Fruit fly (Drosophila melanogaster) whole organism, embryonic: ENCODE results near the gene Nost.
A peak's percentile ranks its signal among the peaks of the same experiment; 100 is the strongest.

Experiments
- ATbp ChIP-seq: fragments of 200-800 bp; sonication (Bioruptor generic); optimal IDR thresholded peaks from 2 replicates; lab custom pipeline; 2017; ENCODE audit warnings: missing biosample characterization, mild to moderate bottlenecking, missing genetic modification characterization, missing genetic modification reagents
- Antp ChIP-seq: fragments of 200-800 bp; sonication (Bioruptor generic); optimal IDR thresholded peaks from 3 replicates; lab custom pipeline; 2016; ENCODE audit warnings: missing biosample characterization, missing genetic modification characterization
- CG10366 ChIP-seq: fragments of 200-800 bp; sonication (Bioruptor generic); IDR thresholded peaks from 2 replicates; pipeline ENCODE4 v1.3.6; 2022; ENCODE audit warnings: missing biosample characterization, missing genetic modification characterization
- CG11456 ChIP-seq: fragments of 200-800 bp; sonication (Bioruptor generic); IDR thresholded peaks from 3 replicates; pipeline ENCODE4 v1.3.6; 2022; ENCODE audit warnings: missing biosample characterization, missing genetic modification characterization
- CG11504 ChIP-seq: fragments of 200-800 bp; sonication (Bioruptor generic); optimal IDR thresholded peaks from 3 replicates; lab custom pipeline; 2019; ENCODE audit warnings: missing biosample characterization, mild to moderate bottlenecking, missing genetic modification characterization, moderate library complexity
- CG13775 ChIP-seq: fragments of 200-800 bp; sonication (Bioruptor generic); optimal IDR thresholded peaks from 3 replicates; lab custom pipeline; 2017; ENCODE audit warnings: missing biosample characterization, mild to moderate bottlenecking, missing genetic modification characterization
- CG14965 ChIP-seq: fragments of 200-800 bp; sonication (Bioruptor generic); optimal IDR thresholded peaks from 2 replicates; lab custom pipeline; 2016; ENCODE audit warnings: missing biosample characterization, missing genetic modification characterization, borderline replicate concordance
- CG16779 ChIP-seq: fragments of 200-800 bp; sonication (Bioruptor generic); IDR thresholded peaks from 2 replicates; pipeline ENCODE4 v1.3.6; 2022; ENCODE audit warnings: missing biosample characterization, missing genetic modification characterization
- CG2678 ChIP-seq: fragments of 200-800 bp; sonication (Bioruptor generic); optimal IDR thresholded peaks from 3 replicates; lab custom pipeline; 2019; ENCODE audit warnings: missing biosample characterization, mild to moderate bottlenecking, missing genetic modification characterization, moderate library complexity
- CG30431 ChIP-seq: fragments of 200-800 bp; sonication (Bioruptor generic); optimal IDR thresholded peaks from 2 replicates; lab custom pipeline; 2017; ENCODE audit warnings: missing biosample characterization, missing genetic modification characterization
- CG3281 ChIP-seq: fragments of 200-800 bp; sonication (Bioruptor generic); optimal IDR thresholded peaks from 3 replicates; lab custom pipeline; 2017; ENCODE audit warnings: missing biosample characterization, mild to moderate bottlenecking, missing genetic modification characterization
- CG3407 ChIP-seq: fragments of 200-800 bp; sonication (Bioruptor generic); optimal IDR thresholded peaks from 2 replicates; lab custom pipeline; 2018; ENCODE audit warnings: missing biosample characterization, mild to moderate bottlenecking, missing genetic modification characterization
- CG3847 ChIP-seq: fragments of 200-800 bp; sonication (Bioruptor generic); IDR thresholded peaks from 2 replicates; pipeline ENCODE4 v1.3.6; 2022; ENCODE audit warnings: missing biosample characterization, missing genetic modification characterization
- CG4328 ChIP-seq: fragments of 200-800 bp; sonication (Bioruptor generic); optimal IDR thresholded peaks from 3 replicates; lab custom pipeline; 2017; ENCODE audit warnings: missing biosample characterization, missing genetic modification reagents, missing genetic modification characterization
- CG7357 ChIP-seq: fragments of 200-800 bp; sonication (Bioruptor generic); IDR thresholded peaks from 3 replicates; pipeline ENCODE4 v1.3.6; 2022; ENCODE audit warnings: missing biosample characterization, missing genetic modification characterization
- CG7839 ChIP-seq: fragments of 200-800 bp; sonication (Bioruptor generic); optimal IDR thresholded peaks from 3 replicates; lab custom pipeline; 2018; ENCODE audit warnings: missing biosample characterization, mild to moderate bottlenecking, missing genetic modification characterization, moderate library complexity
- CG8089 ChIP-seq: fragments of 200-800 bp; sonication (Bioruptor generic); optimal IDR thresholded peaks from 3 replicates; lab custom pipeline; 2016; ENCODE audit warnings: missing biosample characterization, missing genetic modification characterization
- CG8290 ChIP-seq, 3 experiments: fragments of 200-800 bp; sonication (Bioruptor generic); optimal IDR thresholded peaks; 2 replicates each; lab custom pipeline; 2016 to 2019; ENCODE audit warnings: missing biosample characterization in 3 of 3, missing genetic modification characterization in 3 of 3, mild to moderate bottlenecking in 2 of 3, moderate library complexity in 1 of 3
- CG8944 ChIP-seq: fragments of 200-800 bp; sonication (Bioruptor generic); optimal IDR thresholded peaks from 3 replicates; lab custom pipeline; 2016; ENCODE audit warnings: missing biosample characterization, missing genetic modification characterization
- CoRest ChIP-seq: fragments of 200-800 bp; sonication (Bioruptor generic); optimal IDR thresholded peaks from 3 replicates; lab custom pipeline; 2018; ENCODE audit warnings: missing biosample characterization, mild to moderate bottlenecking, missing genetic modification characterization, moderate library complexity
- Dek ChIP-seq: fragments of 200-800 bp; sonication (Bioruptor generic); optimal IDR thresholded peaks from 3 replicates; lab custom pipeline; 2019; ENCODE audit warnings: missing biosample characterization, mild to moderate bottlenecking, missing genetic modification characterization, moderate library complexity
- Fer1 ChIP-seq: fragments of 200-800 bp; sonication (Bioruptor generic); optimal IDR thresholded peaks from 2 replicates; lab custom pipeline; 2017; ENCODE audit warnings: missing biosample characterization, mild to moderate bottlenecking, missing genetic modification characterization
- H15 ChIP-seq: fragments of 200-800 bp; sonication (Bioruptor generic); IDR thresholded peaks from 3 replicates; pipeline ENCODE4 v1.3.6; 2022; ENCODE audit warnings: missing biosample characterization, missing genetic modification characterization
- HHEX ChIP-seq: fragments of 200-800 bp; sonication (Bioruptor generic); optimal IDR thresholded peaks from 3 replicates; lab custom pipeline; 2017; ENCODE audit warnings: missing biosample characterization, mild to moderate bottlenecking, missing genetic modification characterization, missing genetic modification reagents
- HmgZ ChIP-seq: fragments of 200-800 bp; sonication (Bioruptor generic); optimal IDR thresholded peaks from 2 replicates; lab custom pipeline; 2018; ENCODE audit warnings: missing biosample characterization, mild to moderate bottlenecking, missing genetic modification characterization
- Hsf ChIP-seq: fragments of 200-800 bp; sonication (Bioruptor generic); optimal IDR thresholded peaks from 3 replicates; lab custom pipeline; 2016; ENCODE audit warnings: missing biosample characterization, missing genetic modification characterization
- MBD-R2 ChIP-seq: fragments of 200-800 bp; sonication (Bioruptor generic); IDR thresholded peaks from 2 replicates; pipeline ENCODE4 v1.3.6; 2022; ENCODE audit warnings: missing biosample characterization, missing genetic modification characterization
- Ptx1 ChIP-seq: fragments of 200-800 bp; sonication (Bioruptor generic); IDR thresholded peaks from 2 replicates; pipeline ENCODE4 v1.3.6; 2022; ENCODE audit warnings: missing biosample characterization, missing genetic modification characterization
- Sin3A ChIP-seq: fragments of >200 bp; optimal IDR thresholded peaks from 2 replicates; lab custom pipeline; 2018
- Sox102F ChIP-seq: fragments of 200-800 bp; sonication (Bioruptor generic); optimal IDR thresholded peaks from 2 replicates; lab custom pipeline; 2018; ENCODE audit warnings: missing biosample characterization, mild to moderate bottlenecking, missing genetic modification characterization, moderate library complexity
- Xrp1 ChIP-seq: fragments of 200-800 bp; sonication (Bioruptor generic); IDR thresholded peaks from 2 replicates; pipeline ENCODE4 v1.3.6; 2022; ENCODE audit warnings: missing biosample characterization, missing genetic modification characterization
- az2 ChIP-seq: fragments of 200-800 bp; sonication (Bioruptor generic); optimal IDR thresholded peaks from 3 replicates; lab custom pipeline; 2016; ENCODE audit warnings: missing biosample characterization, missing genetic modification characterization
- bab2 ChIP-seq: fragments of 200-800 bp; sonication (Bioruptor generic); optimal IDR thresholded peaks from 2 replicates; lab custom pipeline; 2016; ENCODE audit warnings: missing biosample characterization, missing genetic modification characterization
- cad ChIP-seq: fragments of >200 bp; optimal IDR thresholded peaks from 2 replicates; lab custom pipeline; 2017; ENCODE audit warnings: missing biosample characterization, missing genetic modification characterization
- dmrt99B ChIP-seq: fragments of 200-800 bp; sonication (Bioruptor generic); optimal IDR thresholded peaks from 2 replicates; lab custom pipeline; 2018; ENCODE audit warnings: missing biosample characterization, mild to moderate bottlenecking, missing genetic modification characterization, moderate library complexity
- dpn ChIP-seq, 2 experiments: fragments of 200-800 bp; sonication (Bioruptor generic); optimal IDR thresholded peaks; 3 replicates each; lab custom pipeline; 2016; ENCODE audit warnings: missing biosample characterization in 2 of 2, missing genetic modification characterization in 2 of 2
- dysf ChIP-seq: fragments of 200-800 bp; sonication (Bioruptor generic); IDR thresholded peaks from 3 replicates; pipeline ENCODE4 v1.3.6; 2022; ENCODE audit warnings: missing biosample characterization, missing genetic modification characterization
- gce ChIP-seq: fragments of 200-800 bp; sonication (Bioruptor generic); IDR thresholded peaks from 3 replicates; pipeline ENCODE4 v1.3.6; 2022; ENCODE audit warnings: missing biosample characterization, missing genetic modification characterization
- jumu ChIP-seq: fragments of 200-800 bp; sonication (Bioruptor generic); optimal IDR thresholded peaks from 3 replicates; lab custom pipeline; 2016; ENCODE audit warnings: missing biosample characterization, missing genetic modification characterization
- lab ChIP-seq: fragments of 200-800 bp; sonication (Bioruptor generic); optimal IDR thresholded peaks from 3 replicates; lab custom pipeline; 2017; ENCODE audit warnings: missing biosample characterization, missing genetic modification characterization, mild to moderate bottlenecking, moderate library complexity, missing genetic modification reagents
- lola ChIP-seq, 3 experiments: fragments of >200 bp in 2 of 3; fragments of 200-800 bp in 1 of 3; sonication (Bioruptor generic) in 1 of 3; optimal IDR thresholded peaks; 2 replicates each; lab custom pipeline; 2017 to 2019; ENCODE audit warnings: missing biosample characterization in 3 of 3, missing genetic modification characterization in 3 of 3, mild to moderate bottlenecking in 1 of 3, moderate library complexity in 1 of 3
- pb ChIP-seq: fragments of 200-800 bp; sonication (Bioruptor generic); optimal IDR thresholded peaks from 3 replicates; lab custom pipeline; 2016; ENCODE audit warnings: missing biosample characterization, missing genetic modification characterization
- phol ChIP-seq: fragments of 200-800 bp; sonication (Bioruptor generic); optimal IDR thresholded peaks from 3 replicates; lab custom pipeline; 2018; ENCODE audit warnings: missing biosample characterization, mild to moderate bottlenecking, missing genetic modification characterization, moderate library complexity
- row ChIP-seq: fragments of 200-800 bp; sonication (Bioruptor generic); IDR thresholded peaks from 3 replicates; pipeline ENCODE4 v1.3.6; 2022; ENCODE audit warnings: missing biosample characterization, missing genetic modification characterization
- sens-2 ChIP-seq: fragments of 200-800 bp; sonication (Bioruptor generic); IDR thresholded peaks from 2 replicates; pipeline ENCODE4 v1.3.6; 2022; ENCODE audit warnings: missing biosample characterization, missing genetic modification characterization
- sisA ChIP-seq: fragments of 200-800 bp; sonication (Bioruptor generic); IDR thresholded peaks from 2 replicates; pipeline ENCODE4 v1.3.6; 2022; ENCODE audit warnings: missing biosample characterization, missing genetic modification characterization
- ttk ChIP-seq: fragments of 200-800 bp; sonication (Bioruptor generic); IDR thresholded peaks from 2 replicates; pipeline ENCODE4 v2.1.2; 2022; ENCODE audit warnings: missing biosample characterization, missing genetic modification characterization
- vvl ChIP-seq: fragments of 200-800 bp; sonication (Bioruptor generic); IDR thresholded peaks from 2 replicates; pipeline ENCODE4 v1.3.6; 2022; ENCODE audit warnings: missing biosample characterization, missing genetic modification characterization
- wdn ChIP-seq: fragments of 200-800 bp; sonication (Bioruptor generic); IDR thresholded peaks from 2 replicates; pipeline ENCODE4 v1.3.6; 2022; ENCODE audit warnings: missing biosample characterization, missing genetic modification characterization
- zfh1 ChIP-seq: fragments of 200-800 bp; sonication (Bioruptor generic); IDR thresholded peaks from 3 replicates; pipeline ENCODE4 v1.3.6; 2022; ENCODE audit warnings: missing biosample characterization, missing genetic modification characterization

Nost gene

dm6 chrX:9046986-9047385 is 17.0 kb downstream of the Nost start:
- TF ChIP-seq CG3847 = peak; percentile 9; the same call in 1 of the 2 replicates
- no peak for TF ChIP-seq lab (GFP tag; lab: Kevin White, UChicago)
- TF ChIP-seq Sin3A (lab: Kevin White, UChicago) = no peak
- no peak for TF ChIP-seq Hsf (GFP tag; lab: Kevin White, UChicago)
- no peak for TF ChIP-seq gce (GFP tag; lab: Robert Waterston, UW)
- no peak for TF ChIP-seq H15 (GFP tag; lab: Robert Waterston, UW)
- TF ChIP-seq CG8290 (GFP tag; optimal IDR thresholded peaks at IDR 0.05; lab: Kevin White, UChicago) = no peak
- TF ChIP-seq CG8290 (tag; optimal IDR thresholded peaks at IDR 0.05; lab: Kevin White, UChicago) = peak in 1 of 2 experiments; percentile 31
- no peak for TF ChIP-seq Fer1
- no peak for TF ChIP-seq HmgZ (tag; lab: Kevin White, UChicago)
- TF ChIP-seq sens-2 (GFP tag; lab: Robert Waterston, UW) = peak; percentile 51; the same call in 1 of the 2 replicates
- peak; percentile 47 for TF ChIP-seq sisA (GFP tag; lab: Robert Waterston, UW)
- peak; percentile 17 for TF ChIP-seq CG2678 (tag; lab: Kevin White, UChicago)
- TF ChIP-seq CoRest = no peak
- TF ChIP-seq CG16779 (GFP tag; lab: Robert Waterston, UW) = no peak
- peak; percentile 28 for TF ChIP-seq phol (tag; lab: Kevin White, UChicago)
- peak; percentile 64 for TF ChIP-seq Xrp1 (GFP tag; lab: Robert Waterston, UW)
- TF ChIP-seq CG3407 (GFP tag; lab: Kevin White, UChicago) = no peak
- TF ChIP-seq MBD-R2 (GFP tag; lab: Robert Waterston, UW) = no peak
- peak in 1 of 2 experiments; percentile 21 for TF ChIP-seq dpn (GFP tag; optimal IDR thresholded peaks at IDR 0.05; lab: Kevin White, UChicago)
- TF ChIP-seq Sox102F (GFP tag; lab: Kevin White, UChicago) = peak; percentile 40
- TF ChIP-seq cad = no peak
- peak; percentile 69 for TF ChIP-seq dysf (GFP tag; lab: Robert Waterston, UW)
- 0 out of 3 replicates have a peak, but pooled peaks have one; percentile 36 for TF ChIP-seq CG11456 (GFP tag; lab: Robert Waterston, UW)
- peak; percentile 56; the same call in 2 of the 3 replicates for TF ChIP-seq row (GFP tag; lab: Robert Waterston, UW)
- TF ChIP-seq Ptx1 (GFP tag; lab: Robert Waterston, UW) = peak; percentile 64
- peak; percentile 45 for TF ChIP-seq CG7839 (tag; lab: Kevin White, UChicago)
- no peak for TF ChIP-seq CG30431 (GFP tag; lab: Kevin White, UChicago)
- peak; percentile 48 for TF ChIP-seq CG10366 (GFP tag; lab: Robert Waterston, UW)
- TF ChIP-seq dmrt99B (tag; lab: Kevin White, UChicago) = peak; percentile 45
- TF ChIP-seq ttk = peak; percentile 35
- peak; percentile 47; the same call in 1 of the 2 replicates for TF ChIP-seq vvl
- TF ChIP-seq Antp (GFP tag; lab: Kevin White, UChicago) = peak; percentile 31
- TF ChIP-seq CG14965 (GFP tag; lab: Kevin White, UChicago) = no peak
- TF ChIP-seq CG11504 (tag; lab: Kevin White, UChicago) = peak; percentile 39
- TF ChIP-seq wdn (GFP tag; lab: Robert Waterston, UW) = peak; percentile 26; the same call in 1 of the 2 replicates
- TF ChIP-seq pb (GFP tag; lab: Kevin White, UChicago) = no peak
- TF ChIP-seq az2 = peak; percentile 32
- no peak for TF ChIP-seq CG4328 (GFP tag; lab: Kevin White, UChicago)
- TF ChIP-seq Dek = no peak
- 0 out of 3 replicates have a peak, but pooled peaks have one; percentile 28 for TF ChIP-seq CG7357 (GFP tag; lab: Robert Waterston, UW)
- peak; percentile 2 for TF ChIP-seq jumu (GFP tag; lab: Kevin White, UChicago)
- TF ChIP-seq zfh1 = peak; percentile 60; the same call in 1 of the 3 replicates
- no peak for TF ChIP-seq CG8944 (GFP tag; lab: Kevin White, UChicago)
- peak; percentile 26 for TF ChIP-seq HHEX
- TF ChIP-seq CG13775 = no peak
- TF ChIP-seq bab2 (GFP tag; lab: Kevin White, UChicago) = peak; percentile 3
- no peak for TF ChIP-seq CG8089
- TF ChIP-seq CG3281 (GFP tag; lab: Kevin White, UChicago) = no peak
- no peak for TF ChIP-seq lola (GFP tag; optimal IDR thresholded peaks at IDR 0.05; lab: Kevin White, UChicago)
- TF ChIP-seq ATbp (GFP tag; lab: Kevin White, UChicago) = peak; percentile 33
